Fruit fly (Drosophila melanogaster) whole organism, wandering third instar larva: ENCODE measurements around the gene Lkr.

Experiments
- CG32264 ChIP-seq: fragments of 200-800 bp; sonication (Bioruptor generic); optimal IDR thresholded peaks from 2 replicates; lab custom pipeline; 2016; ENCODE audit warnings: missing biosample characterization, missing genetic modification characterization
- Sp1 ChIP-seq: fragments of 200-800 bp; sonication (Bioruptor generic); optimal IDR thresholded peaks from 3 replicates; lab custom pipeline; 2019; ENCODE audit warnings: missing biosample characterization, mild to moderate bottlenecking, missing genetic modification characterization, moderate library complexity
- Vsx2 ChIP-seq: fragments of 200-300, 225-300 bp; sonication (Bioruptor generic); optimal IDR thresholded peaks from 2 replicates; lab custom pipeline; 2018; ENCODE audit warnings: missing biosample characterization, missing genetic modification characterization; ENCODE audit not compliant: partially characterized antibody
- dl ChIP-seq, 2 experiments: fragments of 175-275, 200-275 bp in 1 of 2; fragments of 200-275 bp in 1 of 2; sonication (Bioruptor generic); optimal IDR thresholded peaks; lab custom pipeline; 2018; ENCODE audit warnings: mild to moderate bottlenecking in 2 of 2, missing biosample characterization in 2 of 2, missing genetic modification characterization in 2 of 2, moderate library complexity in 2 of 2; ENCODE audit not compliant: partially characterized antibody in 2 of 2, insufficient read depth in 1 of 2
- h ChIP-seq: fragments of 200-800 bp; sonication (Bioruptor generic); optimal IDR thresholded peaks from 3 replicates; lab custom pipeline; 2016; ENCODE audit warnings: missing biosample characterization, mild to moderate bottlenecking, missing genetic modification characterization
- psq ChIP-seq: fragments of 200-800 bp; sonication (Bioruptor generic); optimal IDR thresholded peaks from 3 replicates; lab custom pipeline; 2017; ENCODE audit warnings: missing biosample characterization, mild to moderate bottlenecking, missing genetic modification characterization, moderate library complexity

DNA sequence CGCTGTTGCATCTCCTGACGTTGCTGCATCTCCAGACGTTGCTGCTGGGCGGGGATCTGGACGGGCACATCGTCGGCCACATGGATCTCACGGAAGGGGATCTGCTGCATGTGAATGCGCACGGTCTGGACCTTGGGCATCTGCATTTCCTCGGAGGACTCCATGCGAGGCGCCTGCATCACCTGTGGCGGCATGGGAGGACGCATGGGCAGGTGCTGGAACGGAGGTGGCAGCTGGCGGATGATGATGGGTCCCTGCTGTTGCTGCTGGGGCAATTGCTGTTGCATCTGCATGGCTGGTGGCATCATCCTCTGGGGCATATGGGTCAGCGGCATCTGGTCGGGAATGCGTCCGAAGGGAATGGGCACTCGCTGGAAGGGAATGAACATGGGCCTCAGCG is 39.2 kb upstream of the Lkr start:
- TF ChIP-seq Vsx2 (GFP tag; lab: Kevin White, UChicago) = no peak
- no peak for TF ChIP-seq CG32264 (GFP tag; lab: Kevin White, UChicago)
- TF ChIP-seq psq (GFP tag; lab: Kevin White, UChicago) = no peak
- no peak for TF ChIP-seq h (GFP tag; lab: Kevin White, UChicago)
- TF ChIP-seq dl (GFP tag; optimal IDR thresholded peaks at IDR 0.05; lab: Kevin White, UChicago; ENCODE audit: insufficient read depth in 1 of 2, partially characterized antibody in 2 of 2) = no peak
- TF ChIP-seq Sp1 (GFP tag; lab: Kevin White, UChicago) = no peak
